Worm (Caenorhabditis elegans) whole organism, mixed stage, embryonic: ENCODE results near the gene algn-14.

Source experiments
- bed-3 ChIP-seq: fragments of 200-800 bp; sonication (Bioruptor generic); optimal IDR thresholded peaks from 3 replicates; lab custom pipeline; 2018; ENCODE audit warnings: mild to moderate bottlenecking, missing genetic modification characterization, moderate library complexity, missing compliant biosample characterization
- blmp-1 ChIP-seq: fragments of 150-350 bp; optimal IDR thresholded peaks from 2 replicates; lab custom pipeline; 2014; ENCODE audit warnings: missing biosample characterization, missing genetic modification characterization
- ceh-39 ChIP-seq: fragments of 150-350 bp; optimal IDR thresholded peaks from 2 replicates; lab custom pipeline; 2014; ENCODE audit warnings: missing biosample characterization, missing genetic modification characterization
- ceh-43 ChIP-seq: fragments of 200-800 bp; sonication (Bioruptor generic); optimal IDR thresholded peaks from 2 replicates; lab custom pipeline; 2018; ENCODE audit warnings: mild to moderate bottlenecking, missing genetic modification characterization, moderate library complexity, missing compliant biosample characterization
- ceh-83 ChIP-seq: fragments of 200-800 bp; sonication (Bioruptor generic); optimal IDR thresholded peaks from 2 replicates; lab custom pipeline; 2018; ENCODE audit warnings: mild to moderate bottlenecking, missing genetic modification characterization, missing compliant biosample characterization
- ces-1 ChIP-seq: fragments of 150-350 bp; optimal IDR thresholded peaks from 2 replicates; lab custom pipeline; 2014; ENCODE audit warnings: missing biosample characterization, missing genetic modification reagents, missing genetic modification characterization
- cnd-1 ChIP-seq: fragments of 200-800 bp; sonication (Bioruptor generic); optimal IDR thresholded peaks from 2 replicates; lab custom pipeline; 2018; ENCODE audit warnings: mild to moderate bottlenecking, missing genetic modification characterization, missing compliant biosample characterization
- drap-1 ChIP-seq: fragments of 200-800 bp; sonication (Bioruptor generic); optimal IDR thresholded peaks from 3 replicates; lab custom pipeline; 2018; ENCODE audit warnings: mild to moderate bottlenecking, missing genetic modification characterization, missing compliant biosample characterization
- elt-1 ChIP-seq: sonication (generic microtip); optimal IDR thresholded peaks from 2 replicates; lab custom pipeline; 2017; ENCODE audit warnings: missing genetic modification characterization, mild to moderate bottlenecking, missing compliant biosample characterization, antibody characterized with exemption, moderate library complexity, borderline replicate concordance; ENCODE audit not compliant: insufficient read depth
- elt-3 ChIP-seq: fragments of 150-350 bp; optimal IDR thresholded peaks from 2 replicates; lab custom pipeline; 2014; ENCODE audit warnings: missing biosample characterization, missing genetic modification characterization
- flh-1 ChIP-seq: fragments of 200-800 bp; sonication (Bioruptor generic); optimal IDR thresholded peaks from 2 replicates; lab custom pipeline; 2018; ENCODE audit warnings: mild to moderate bottlenecking, missing genetic modification characterization, moderate library complexity, missing compliant biosample characterization
- ham-2 ChIP-seq: fragments of 200-800 bp; sonication (Bioruptor generic); optimal IDR thresholded peaks from 2 replicates; lab custom pipeline; 2018; ENCODE audit warnings: mild to moderate bottlenecking, missing genetic modification characterization, missing compliant biosample characterization
- hlh-1 ChIP-seq: fragments of 150-350 bp; optimal IDR thresholded peaks from 2 replicates; lab custom pipeline; 2014; ENCODE audit warnings: missing biosample characterization, missing genetic modification reagents, missing genetic modification characterization
- lin-13 ChIP-seq: fragments of 150-350 bp; optimal IDR thresholded peaks from 2 replicates; lab custom pipeline; 2014; ENCODE audit warnings: missing biosample characterization, missing genetic modification characterization
- lin-32 ChIP-seq: fragments of 200-800 bp; sonication (Bioruptor generic); optimal IDR thresholded peaks from 2 replicates; lab custom pipeline; 2018; ENCODE audit warnings: mild to moderate bottlenecking, missing genetic modification characterization, missing compliant biosample characterization
- lsy-2 ChIP-seq: fragments of 150-350 bp; optimal IDR thresholded peaks from 2 replicates; lab custom pipeline; 2014; ENCODE audit warnings: missing biosample characterization, missing genetic modification characterization
- mab-5 ChIP-seq: fragments of 150-350 bp; optimal IDR thresholded peaks from 2 replicates; lab custom pipeline; 2014; ENCODE audit warnings: missing biosample characterization, missing genetic modification characterization
- mls-2 ChIP-seq: sonication (generic microtip); optimal IDR thresholded peaks from 2 replicates; lab custom pipeline; 2016; ENCODE audit warnings: mild to moderate bottlenecking, missing genetic modification characterization, moderate library complexity, missing compliant biosample characterization
- nhr-12 ChIP-seq: fragments of 150-350 bp; optimal IDR thresholded peaks from 2 replicates; lab custom pipeline; 2014; ENCODE audit warnings: missing biosample characterization, missing genetic modification characterization
- nhr-2 ChIP-seq: fragments of 150-350 bp; optimal IDR thresholded peaks from 2 replicates; lab custom pipeline; 2014; ENCODE audit warnings: missing biosample characterization, missing genetic modification characterization
- nhr-237 ChIP-seq: fragments of 150-350 bp; optimal IDR thresholded peaks from 2 replicates; lab custom pipeline; 2014; ENCODE audit warnings: missing biosample characterization, missing genetic modification characterization
- nhr-76 ChIP-seq: sonication (generic microtip); optimal IDR thresholded peaks from 2 replicates; lab custom pipeline; 2017; ENCODE audit warnings: missing biosample characterization, missing genetic modification characterization
- pha-4 ChIP-seq: fragments of 150-350 bp; optimal IDR thresholded peaks from 2 replicates; lab custom pipeline; 2018; ENCODE audit warnings: missing biosample characterization, missing genetic modification reagents, missing genetic modification characterization
- sem-2 ChIP-seq: fragments of 200-800 bp; sonication (Bioruptor generic); optimal IDR thresholded peaks from 2 replicates; lab custom pipeline; 2018; ENCODE audit warnings: mild to moderate bottlenecking, missing genetic modification characterization, missing compliant biosample characterization
- snpc-4 ChIP-seq: fragments of 150-350 bp; optimal IDR thresholded peaks from 2 replicates; lab custom pipeline; 2014; ENCODE audit warnings: missing biosample characterization, missing genetic modification characterization
- sptf-1 ChIP-seq: sonication (generic microtip); optimal IDR thresholded peaks from 2 replicates; lab custom pipeline; 2017; ENCODE audit warnings: mild to moderate bottlenecking, missing genetic modification characterization, moderate library complexity, missing compliant biosample characterization
- tbx-8 ChIP-seq: fragments of 200-800 bp; sonication (Bioruptor generic); optimal IDR thresholded peaks from 2 replicates; lab custom pipeline; 2018; ENCODE audit warnings: mild to moderate bottlenecking, missing genetic modification characterization, moderate library complexity, missing compliant biosample characterization
- unc-120 ChIP-seq: sonication (generic microtip); optimal IDR thresholded peaks from 2 replicates; lab custom pipeline; 2017; ENCODE audit warnings: missing genetic modification characterization, missing compliant biosample characterization; ENCODE audit not compliant: poor library complexity, severe bottlenecking
- unc-39 ChIP-seq: fragments of 150-350 bp; optimal IDR thresholded peaks from 2 replicates; lab custom pipeline; 2014; ENCODE audit warnings: missing biosample characterization, missing genetic modification characterization
- unc-62 ChIP-seq: fragments of 150-350 bp; optimal IDR thresholded peaks from 2 replicates; lab custom pipeline; 2014; ENCODE audit warnings: missing biosample characterization, missing genetic modification reagents, missing genetic modification characterization
- zip-8 ChIP-seq: fragments of 150-350 bp; optimal IDR thresholded peaks from 2 replicates; lab custom pipeline; 2014; ENCODE audit warnings: missing biosample characterization, missing genetic modification characterization
- ztf-11 ChIP-seq: fragments of 150-350 bp; optimal IDR thresholded peaks from 2 replicates; lab custom pipeline; 2014; ENCODE audit warnings: missing biosample characterization, missing genetic modification characterization

The algn-14 gene

ce11 chrIV:3841607-3842006 is 38.4 kb upstream of the algn-14 start:
- TF ChIP-seq nhr-12 (tag; lab: Kevin White, UChicago) (no peak), cnd-1 (no peak), unc-39 (no peak), flh-1 (GFP tag; lab: Kevin White, UChicago) (no peak), lin-13 (no peak), ces-1 (GFP tag; lab: Kevin White, UChicago) (peak; percentile 59), nhr-2 (tag; lab: Kevin White, UChicago) (peak; percentile 54)

ce11 chrIV:3840480-3840879 is 37.3 kb upstream of the algn-14 start:
- TF ChIP-seq nhr-2 (tag; lab: Kevin White, UChicago) (peak; percentile 22), lin-13 (no peak), tbx-8 (GFP tag; lab: Kevin White, UChicago) (no peak), ces-1 (GFP tag; lab: Kevin White, UChicago) (peak; percentile 90), blmp-1 (no peak), ham-2 (no peak), elt-3 (tag; lab: Kevin White, UChicago) (no peak), ceh-39 (no peak), lin-32 (GFP tag; lab: Kevin White, UChicago) (no peak), lsy-2 (tag; lab: Kevin White, UChicago) (no peak), ceh-43 (GFP tag; lab: Kevin White, UChicago) (no peak), sptf-1 (tag; lab: Kevin White, UChicago) (no peak), snpc-4 (no peak), zip-8 (tag; lab: Kevin White, UChicago) (no peak), pha-4 (tag; lab: Kevin White, UChicago) (no peak)

- TF ChIP-seq ces-1 (GFP tag; lab: Kevin White, UChicago) (no peak), blmp-1 (no peak), ham-2 (no peak), hlh-1 (tag; lab: Kevin White, UChicago) (no peak), ceh-83 (GFP tag; lab: Kevin White, UChicago) (no peak), bed-3 (GFP tag; lab: Kevin White, UChicago) (no peak), snpc-4 (no peak), tbx-8 (GFP tag; lab: Kevin White, UChicago) (no peak), sptf-1 (tag; lab: Kevin White, UChicago) (no peak), mab-5 (tag; lab: Kevin White, UChicago) (no peak), ceh-39 (no peak), cnd-1 (no peak), unc-62 (no peak), sem-2 (GFP tag; lab: Kevin White, UChicago) (no peak), lin-32 (GFP tag; lab: Kevin White, UChicago) (no peak), lin-13 (no peak), nhr-237 (tag; lab: Kevin White, UChicago) (no peak), mls-2 (tag; lab: Kevin White, UChicago) (no peak), unc-120 (tag; lab: Kevin White, UChicago) (no peak), nhr-2 (tag; lab: Kevin White, UChicago) (no peak)
Observed at ce11 chrIV:3839420-3839819, 36.2 kb upstream of the algn-14 start, which contains the start of gene F28F9.2. F28F9.2 (plus strand) TSS chrIV:3839720.

- TF ChIP-seq nhr-2 (tag; lab: Kevin White, UChicago) (peak; percentile 50), pha-4 (tag; lab: Kevin White, UChicago) (no peak)
Observed at ce11 chrIV:3838687-3839086, 35.5 kb upstream of the algn-14 start.

- no peak for TF ChIP-seq nhr-237 (tag; lab: Kevin White, UChicago)
- no peak for TF ChIP-seq unc-39
- TF ChIP-seq lin-13: no peak
- TF ChIP-seq bed-3 (GFP tag; lab: Kevin White, UChicago): no peak
Observed at ce11 chrIV:3835065-3835464, 31.8 kb upstream of the algn-14 start, which contains the start of gene cal-3. cal-3 (minus strand) TSS chrIV:3835165.

- TF ChIP-seq blmp-1: no peak
- TF ChIP-seq sptf-1 (tag; lab: Kevin White, UChicago): no peak
- TF ChIP-seq hlh-1 (tag; lab: Kevin White, UChicago): no peak
- TF ChIP-seq nhr-76 (tag; lab: Kevin White, UChicago): no peak
- no peak for TF ChIP-seq elt-3 (tag; lab: Kevin White, UChicago)
- TF ChIP-seq cnd-1: no peak
- no peak for TF ChIP-seq bed-3 (GFP tag; lab: Kevin White, UChicago)
- no peak for TF ChIP-seq mab-5 (tag; lab: Kevin White, UChicago)
- TF ChIP-seq elt-1: no peak
- no peak for TF ChIP-seq tbx-8 (GFP tag; lab: Kevin White, UChicago)
- no peak for TF ChIP-seq ztf-11 (tag; lab: Kevin White, UChicago)
- TF ChIP-seq nhr-237 (tag; lab: Kevin White, UChicago): no peak
- TF ChIP-seq lin-13: no peak
- no peak for TF ChIP-seq nhr-2 (tag; lab: Kevin White, UChicago)
- no peak for TF ChIP-seq ham-2
- TF ChIP-seq snpc-4: no peak
- TF ChIP-seq drap-1 (GFP tag; lab: Kevin White, UChicago): no peak
- TF ChIP-seq, all 35 proteins: peak for 0
Observed at ce11 chrIV:3833778-3834177, 30.6 kb upstream of the algn-14 start.
